Fruit fly (Drosophila melanogaster) whole organism, wandering third instar larva: ENCODE data around the gene trem.

ENCODE experiments used
- Jra ChIP-seq: sonication (Bioruptor generic); optimal IDR thresholded peaks from 2 replicates; lab custom pipeline; 2016; ENCODE audit warnings: missing biosample characterization, missing genetic modification characterization
- h ChIP-seq: fragments of 200-800 bp; sonication (Bioruptor generic); optimal IDR thresholded peaks from 3 replicates; lab custom pipeline; 2016; ENCODE audit warnings: missing biosample characterization, mild to moderate bottlenecking, missing genetic modification characterization

- TF ChIP-seq Jra (GFP tag; lab: Kevin White, UChicago) = no peak
- TF ChIP-seq h (GFP tag; lab: Kevin White, UChicago) = no peak
Observed at dm6 chr3R:20006617-20007016, 24.5 kb downstream of the trem start.
